Fruit fly (Drosophila melanogaster) whole organism, wandering third instar larva: Measurements from ENCODE around the gene CG31091.

Experiments
- Abd-B ChIP-seq: fragments of >200 bp; optimal IDR thresholded peaks from 2 replicates; lab custom pipeline; 2017; ENCODE audit warnings: missing biosample characterization, missing genetic modification characterization
- CG32264 ChIP-seq: fragments of 200-800 bp; sonication (Bioruptor generic); optimal IDR thresholded peaks from 2 replicates; lab custom pipeline; 2016; ENCODE audit warnings: missing biosample characterization, missing genetic modification characterization
- CG9705 ChIP-seq: fragments of 200-800 bp; sonication (Bioruptor generic); optimal IDR thresholded peaks from 2 replicates; lab custom pipeline; 2018; ENCODE audit warnings: missing biosample characterization, mild to moderate bottlenecking, missing genetic modification characterization
- CrebA ChIP-seq: fragments of 200-800 bp; sonication (Bioruptor generic); optimal IDR thresholded peaks from 2 replicates; lab custom pipeline; 2016; ENCODE audit warnings: missing biosample characterization, mild to moderate bottlenecking, missing genetic modification characterization, borderline replicate concordance
- Dfd ChIP-seq: fragments of >200 bp; optimal IDR thresholded peaks from 2 replicates; lab custom pipeline; 2017; ENCODE audit warnings: missing biosample characterization, missing genetic modification characterization
- Dif ChIP-seq: fragments of 200-275, 200-300 bp; sonication (Bioruptor generic); optimal IDR thresholded peaks from 2 replicates; lab custom pipeline; 2018; ENCODE audit warnings: missing biosample characterization, missing genetic modification characterization; ENCODE audit not compliant: partially characterized antibody
- HLH106 ChIP-seq: fragments of 200-800 bp; optimal IDR thresholded peaks from 3 replicates; lab custom pipeline; 2019; ENCODE audit warnings: missing biosample characterization, mild to moderate bottlenecking, missing genetic modification characterization, moderate library complexity
- Hnf4 ChIP-seq: fragments of 200-800 bp; sonication (Bioruptor generic); optimal IDR thresholded peaks from 2 replicates; lab custom pipeline; 2016; ENCODE audit warnings: missing biosample characterization, mild to moderate bottlenecking, missing genetic modification characterization
- Hr78 ChIP-seq: fragments of >200 bp; optimal IDR thresholded peaks from 2 replicates; lab custom pipeline; 2017; ENCODE audit warnings: missing biosample characterization, missing genetic modification characterization
- Jra ChIP-seq: sonication (Bioruptor generic); optimal IDR thresholded peaks from 2 replicates; lab custom pipeline; 2016; ENCODE audit warnings: missing biosample characterization, missing genetic modification characterization
- Mio ChIP-seq: sonication (Bioruptor generic); optimal IDR thresholded peaks from 2 replicates; lab custom pipeline; 2016; ENCODE audit warnings: missing biosample characterization, missing genetic modification characterization
- Myc ChIP-seq: fragments of >200 bp; optimal IDR thresholded peaks from 2 replicates; lab custom pipeline; 2017
- N ChIP-seq: fragments of >200 bp; optimal IDR thresholded peaks from 2 replicates; lab custom pipeline; 2018; ENCODE audit warnings: missing biosample characterization, missing external identifiers, missing genetic modification characterization
- OdsH ChIP-seq: fragments of 200-800 bp; sonication (Bioruptor generic); optimal IDR thresholded peaks from 2 replicates; lab custom pipeline; 2016; ENCODE audit warnings: missing biosample characterization, mild to moderate bottlenecking, missing genetic modification characterization
- Rel ChIP-seq, 2 experiments: fragments of 200-800 bp; sonication (Bioruptor generic) in 1 of 2; optimal IDR thresholded peaks; 2 replicates in 1 of 2; 3 replicates in 1 of 2; lab custom pipeline; 2016 to 2019; ENCODE audit warnings: mild to moderate bottlenecking in 2 of 2, missing biosample characterization in 2 of 2, missing genetic modification characterization in 2 of 2, moderate library complexity in 1 of 2
- Sp1 ChIP-seq: fragments of 200-800 bp; sonication (Bioruptor generic); optimal IDR thresholded peaks from 3 replicates; lab custom pipeline; 2019; ENCODE audit warnings: missing biosample characterization, mild to moderate bottlenecking, missing genetic modification characterization, moderate library complexity
- Vsx2 ChIP-seq: fragments of 200-300, 225-300 bp; sonication (Bioruptor generic); optimal IDR thresholded peaks from 2 replicates; lab custom pipeline; 2018; ENCODE audit warnings: missing biosample characterization, missing genetic modification characterization; ENCODE audit not compliant: partially characterized antibody
- br ChIP-seq: fragments of 200-800 bp; sonication (Bioruptor generic); optimal IDR thresholded peaks from 2 replicates; lab custom pipeline; 2016; ENCODE audit warnings: missing biosample characterization, missing genetic modification characterization
- brk ChIP-seq: fragments of 200-800 bp; sonication (Bioruptor generic); optimal IDR thresholded peaks from 2 replicates; lab custom pipeline; 2016; ENCODE audit warnings: missing biosample characterization, mild to moderate bottlenecking, missing genetic modification characterization
- dmrt93B ChIP-seq: fragments of 200-800 bp; sonication (Bioruptor generic); optimal IDR thresholded peaks from 2 replicates; lab custom pipeline; 2018; ENCODE audit warnings: missing biosample characterization, mild to moderate bottlenecking, missing genetic modification characterization
- dsf ChIP-seq: sonication (Bioruptor generic); optimal IDR thresholded peaks from 2 replicates; lab custom pipeline; 2016; ENCODE audit warnings: missing biosample characterization, missing genetic modification characterization, borderline replicate concordance
- ey ChIP-seq: fragments of 200-800 bp; sonication (Bioruptor generic); optimal IDR thresholded peaks from 2 replicates; lab custom pipeline; 2016; ENCODE audit warnings: missing biosample characterization, missing genetic modification characterization
- foxo ChIP-seq, 2 experiments: fragments of 200-800 bp; sonication (Bioruptor generic); optimal IDR thresholded peaks; 2 replicates in 1 of 2; 3 replicates in 1 of 2; lab custom pipeline; 2016 to 2017; ENCODE audit warnings: missing biosample characterization in 2 of 2, missing genetic modification characterization in 2 of 2
- fru ChIP-seq: fragments of 200-800 bp; sonication (Bioruptor generic); optimal IDR thresholded peaks from 3 replicates; lab custom pipeline; 2016; ENCODE audit warnings: missing biosample characterization, mild to moderate bottlenecking, missing genetic modification characterization
- h ChIP-seq: fragments of 200-800 bp; sonication (Bioruptor generic); optimal IDR thresholded peaks from 3 replicates; lab custom pipeline; 2016; ENCODE audit warnings: missing biosample characterization, mild to moderate bottlenecking, missing genetic modification characterization
- jim ChIP-seq: fragments of 175-275, 200-325 bp; sonication (Bioruptor generic); optimal IDR thresholded peaks from 2 replicates; lab custom pipeline; 2016; ENCODE audit warnings: missing biosample characterization, mild to moderate bottlenecking, missing genetic modification characterization
- lola ChIP-seq: fragments of >200 bp; optimal IDR thresholded peaks from 2 replicates; lab custom pipeline; 2017; ENCODE audit warnings: missing biosample characterization, missing genetic modification characterization
- pan ChIP-seq: fragments of >200 bp; optimal IDR thresholded peaks from 2 replicates; lab custom pipeline; 2017
- psq ChIP-seq: fragments of 200-800 bp; sonication (Bioruptor generic); optimal IDR thresholded peaks from 3 replicates; lab custom pipeline; 2017; ENCODE audit warnings: missing biosample characterization, mild to moderate bottlenecking, missing genetic modification characterization, moderate library complexity
- rgr ChIP-seq: fragments of 200-800 bp; sonication (Bioruptor generic); optimal IDR thresholded peaks from 3 replicates; lab custom pipeline; 2016; ENCODE audit warnings: missing biosample characterization, mild to moderate bottlenecking, missing genetic modification characterization
- sv ChIP-seq: fragments of 200-800 bp; sonication (Bioruptor generic); optimal IDR thresholded peaks from 3 replicates; lab custom pipeline; 2016; ENCODE audit warnings: missing biosample characterization, missing genetic modification characterization
- usp ChIP-seq: fragments of >200 bp; optimal IDR thresholded peaks from 2 replicates; lab custom pipeline; 2017; ENCODE audit warnings: missing biosample characterization, missing genetic modification characterization
- woc ChIP-seq: sonication (Bioruptor generic); optimal IDR thresholded peaks from 2 replicates; lab custom pipeline; 2016; ENCODE audit warnings: missing biosample characterization, mild to moderate bottlenecking, missing genetic modification characterization

CG31091 gene

DNA sequence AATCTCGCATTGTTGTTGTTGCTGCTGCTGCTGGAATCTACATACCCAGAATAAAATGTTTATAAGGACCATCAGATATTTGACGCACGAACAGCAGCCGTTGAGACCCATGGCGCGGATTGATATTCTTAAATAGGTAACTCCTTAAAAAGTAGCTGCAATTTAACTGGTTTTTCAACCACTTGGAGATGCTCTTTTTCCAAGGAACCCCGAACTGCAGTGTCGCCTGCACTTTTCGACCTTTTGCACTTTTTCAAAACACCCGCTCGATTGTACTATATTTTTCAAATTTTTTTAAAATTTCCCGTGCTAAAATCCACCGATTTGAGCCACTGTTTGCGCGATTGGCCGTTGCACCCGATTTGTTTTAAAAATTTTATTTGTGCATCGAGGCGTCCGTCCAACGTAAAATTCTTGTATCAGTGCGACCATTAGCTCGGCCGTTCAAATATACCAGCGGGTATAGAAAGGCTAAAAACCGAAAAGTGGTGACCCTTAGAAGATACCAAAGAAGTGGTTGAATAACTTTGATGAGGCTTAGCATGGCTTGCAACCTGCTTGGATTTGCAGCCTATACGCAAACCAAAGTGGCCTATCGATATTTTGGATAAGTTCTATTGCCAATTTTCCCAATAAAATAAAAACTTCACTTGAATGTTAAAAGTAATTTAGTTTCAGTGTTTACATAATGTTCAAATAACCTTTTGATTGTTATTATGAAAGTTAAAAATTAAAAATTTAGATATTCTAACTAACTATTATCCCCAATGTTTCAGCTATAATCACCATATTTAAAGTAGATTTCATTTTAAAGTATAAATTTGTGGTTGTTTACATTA, 18.5 kb upstream of the CG31091 start, which contains the start of gene Tsp96F:
Gene Tsp96F, minus strand, starts transcription at position 457 of the 839 bp plus-strand sequence.
- TF ChIP-seq Vsx2 (GFP tag; lab: Kevin White, UChicago): no peak
- peak; percentile 22 for TF ChIP-seq Dif

DNA sequence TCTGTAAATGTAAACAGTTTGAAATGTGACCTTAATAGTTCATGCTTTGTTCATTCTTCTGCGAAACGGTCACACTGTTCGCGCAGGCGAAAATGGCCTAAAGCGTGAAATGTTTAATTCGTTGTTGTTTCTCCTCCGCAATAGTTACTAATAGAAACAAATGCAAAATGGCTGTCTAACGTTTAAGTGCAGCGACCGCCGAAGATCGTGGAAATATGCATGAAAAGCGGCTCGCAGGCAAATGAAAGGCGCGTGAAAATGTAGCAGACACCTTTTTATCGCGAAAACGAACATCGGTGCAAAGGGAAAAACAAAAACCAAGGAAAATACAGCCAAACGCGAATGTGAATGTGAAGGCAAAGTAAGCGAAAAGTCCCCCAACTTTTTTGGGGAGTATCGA, 17.8 kb upstream of the CG31091 start, which contains the start of gene SppL:
Gene SppL, plus strand, starts transcription at position 70 of the 400 bp plus-strand sequence.
- TF ChIP-seq CG32264 (GFP tag; lab: Kevin White, UChicago): no peak
- TF ChIP-seq psq (GFP tag; lab: Kevin White, UChicago): peak; percentile 74
- TF ChIP-seq Rel (GFP tag; optimal IDR thresholded peaks at IDR 0.05; lab: Kevin White, UChicago): no peak
- TF ChIP-seq Rel (tag; optimal IDR thresholded peaks at IDR 0.05; lab: Kevin White, UChicago): peak; percentile 99

DNA sequence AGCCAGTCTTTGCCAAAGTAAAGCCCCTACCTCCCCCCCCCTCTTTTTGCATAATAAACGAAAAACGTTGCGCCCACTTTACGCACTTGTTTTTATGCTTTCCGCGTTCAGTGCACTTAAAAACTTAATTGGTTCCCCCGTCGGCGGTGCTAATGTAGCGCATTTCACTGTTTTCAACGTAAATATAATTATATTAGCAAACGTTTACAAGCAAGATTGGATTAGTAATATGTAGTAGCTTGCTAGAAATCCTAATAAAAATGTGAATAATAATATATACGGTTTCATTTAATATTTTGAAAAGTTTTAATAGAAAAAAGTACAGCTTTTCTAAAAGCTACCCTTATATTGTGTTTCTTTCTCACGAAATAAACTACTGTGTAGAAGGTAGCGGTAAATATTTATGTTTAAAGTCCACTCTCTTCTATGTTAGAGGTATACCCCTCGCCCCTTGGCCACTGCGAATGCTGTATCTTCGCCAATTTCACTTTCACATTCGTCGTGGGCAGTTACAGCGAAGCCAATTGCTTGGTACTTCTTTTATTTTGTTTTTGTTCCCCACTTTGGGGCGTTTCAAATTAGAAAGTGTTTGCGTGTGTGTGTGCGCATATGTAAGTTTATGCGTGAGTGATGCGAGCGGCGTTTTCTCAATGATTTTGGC, 17.0 kb upstream of the CG31091 start:
- TF ChIP-seq woc (GFP tag; lab: Kevin White, UChicago) (no peak), rgr (GFP tag; lab: Kevin White, UChicago) (no peak), CG9705 (GFP tag; lab: Kevin White, UChicago) (no peak), Mio (no peak), OdsH (GFP tag; lab: Kevin White, UChicago) (no peak), CrebA (GFP tag; lab: Kevin White, UChicago) (no peak), Myc (lab: Kevin White, UChicago) (no peak), psq (GFP tag; lab: Kevin White, UChicago) (no peak), br (GFP tag; lab: Kevin White, UChicago) (no peak), Vsx2 (GFP tag; lab: Kevin White, UChicago) (no peak), Rel (GFP tag; optimal IDR thresholded peaks at IDR 0.05; lab: Kevin White, UChicago) (no peak), Rel (tag; optimal IDR thresholded peaks at IDR 0.05; lab: Kevin White, UChicago) (no peak), dmrt93B (GFP tag; lab: Kevin White, UChicago) (no peak), Hnf4 (no peak), usp (no peak), CG32264 (GFP tag; lab: Kevin White, UChicago) (no peak)

DNA sequence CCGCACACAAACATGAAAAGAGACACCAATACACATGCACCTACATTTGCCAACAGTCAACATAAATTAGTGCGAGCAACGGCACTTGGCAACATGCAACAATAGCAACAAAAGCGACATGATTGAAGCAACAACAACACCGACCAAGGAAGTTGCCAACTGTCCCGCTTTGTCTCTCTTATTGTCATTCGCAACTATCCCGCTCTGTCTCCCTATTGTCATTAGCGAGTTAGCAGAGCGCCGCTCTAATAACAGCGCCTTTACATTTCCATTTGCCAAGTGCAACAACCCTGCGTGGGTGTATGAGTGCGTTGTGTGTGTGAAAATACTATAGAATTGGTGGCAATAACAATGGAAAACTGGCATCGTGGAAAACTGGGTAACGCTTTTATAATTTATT, 15.8 kb upstream of the CG31091 start:
- TF ChIP-seq lola (GFP tag; lab: Kevin White, UChicago) (no peak), dsf (GFP tag; lab: Kevin White, UChicago) (no peak), OdsH (GFP tag; lab: Kevin White, UChicago) (no peak), Abd-B (GFP tag; lab: Kevin White, UChicago) (no peak), N (GFP tag; lab: Kevin White, UChicago) (no peak), HLH106 (tag; lab: Kevin White, UChicago) (no peak)

DNA sequence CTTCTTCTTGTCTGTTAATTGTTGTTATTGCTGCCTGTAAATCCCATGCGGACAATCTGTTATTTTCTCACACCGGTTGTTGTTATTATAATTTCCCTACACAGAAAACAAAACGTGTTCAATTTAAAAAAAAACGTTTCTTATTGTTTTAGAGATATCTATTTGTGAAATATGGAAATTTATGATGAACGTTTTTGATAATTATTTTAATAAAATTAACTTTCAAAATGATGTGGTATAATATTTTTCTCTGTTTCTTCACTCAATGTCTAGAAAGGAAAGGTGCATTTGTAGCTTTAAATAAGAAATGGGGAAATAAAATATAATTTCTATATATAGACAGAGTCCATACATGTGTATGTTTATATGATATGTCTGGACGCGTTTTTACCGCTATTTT, 15.4 kb upstream of the CG31091 start:
- TF ChIP-seq dsf (GFP tag; lab: Kevin White, UChicago): no peak
- TF ChIP-seq Abd-B (GFP tag; lab: Kevin White, UChicago): no peak
- peak in 1 of 2 experiments; percentile 39 for TF ChIP-seq foxo (GFP tag; optimal IDR thresholded peaks at IDR 0.05; lab: Kevin White, UChicago)
- no peak for TF ChIP-seq Jra (GFP tag; lab: Kevin White, UChicago)
- no peak for TF ChIP-seq Dfd (GFP tag; lab: Kevin White, UChicago)
- TF ChIP-seq Hr78: no peak
- TF ChIP-seq OdsH (GFP tag; lab: Kevin White, UChicago): peak; percentile 42
- TF ChIP-seq HLH106 (tag; lab: Kevin White, UChicago): peak; percentile 49
- TF ChIP-seq lola (GFP tag; lab: Kevin White, UChicago): no peak
- no peak for TF ChIP-seq jim (GFP tag; lab: Kevin White, UChicago)
- peak; percentile 18 for TF ChIP-seq h (GFP tag; lab: Kevin White, UChicago)
- TF ChIP-seq pan: no peak
- no peak for TF ChIP-seq Dif
- peak; percentile 44 for TF ChIP-seq rgr (GFP tag; lab: Kevin White, UChicago)
- no peak for TF ChIP-seq sv (GFP tag; lab: Kevin White, UChicago)
- TF ChIP-seq brk (GFP tag; lab: Kevin White, UChicago): peak; percentile 18
- no peak for TF ChIP-seq Rel (GFP tag; optimal IDR thresholded peaks at IDR 0.05; lab: Kevin White, UChicago)
- no peak for TF ChIP-seq Rel (tag; optimal IDR thresholded peaks at IDR 0.05; lab: Kevin White, UChicago)
- no peak for TF ChIP-seq CG9705 (GFP tag; lab: Kevin White, UChicago)
- no peak for TF ChIP-seq CrebA (GFP tag; lab: Kevin White, UChicago)
- TF ChIP-seq usp: no peak
- no peak for TF ChIP-seq Myc (lab: Kevin White, UChicago)
- no peak for TF ChIP-seq dmrt93B (GFP tag; lab: Kevin White, UChicago)
- TF ChIP-seq fru: peak; percentile 19
- peak; percentile 8 for TF ChIP-seq Sp1 (GFP tag; lab: Kevin White, UChicago)
- TF ChIP-seq Vsx2 (GFP tag; lab: Kevin White, UChicago): no peak
- TF ChIP-seq ey (GFP tag; lab: Kevin White, UChicago): peak; percentile 10
- no peak for TF ChIP-seq br (GFP tag; lab: Kevin White, UChicago)
